Fruit fly (Drosophila melanogaster): Measurements from ENCODE around the gene Vm34Ca.

DNA sequence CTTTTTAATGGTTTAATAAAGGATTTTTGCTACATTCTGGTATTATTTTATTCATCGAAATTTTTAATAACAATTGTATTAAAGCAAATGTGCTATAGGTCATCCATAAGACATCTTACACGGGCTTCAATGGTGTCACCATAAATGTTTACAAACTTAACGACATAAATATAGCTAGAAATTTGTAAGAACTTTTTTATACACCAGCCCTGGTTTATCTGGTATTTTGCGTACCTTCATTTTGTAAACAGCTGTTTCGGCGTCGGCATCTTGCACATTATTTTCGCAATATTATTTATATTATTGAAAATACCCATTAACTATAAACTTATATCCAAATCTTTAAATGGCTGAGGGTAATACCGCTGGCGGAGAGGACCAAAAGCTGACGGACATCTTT, 44.1 kb downstream of the Vm34Ca start, which contains the start of gene Tap42:
- TF ChIP-seq CG14711 (tag; optimal IDR thresholded peaks at IDR 0.05), result no peak
- TF ChIP-seq CG12768 (GFP tag; optimal IDR thresholded peaks at IDR 0.05), result no peak
- TF ChIP-seq cic (GFP tag; optimal IDR thresholded peaks at IDR 0.05), result peak; percentile 22
- no peak for TF ChIP-seq ovo (GFP tag; optimal IDR thresholded peaks at IDR 0.05)
